Fruit fly (Drosophila melanogaster): Measurements from ENCODE around the gene Sod1.

Sod1 gene

DNA sequence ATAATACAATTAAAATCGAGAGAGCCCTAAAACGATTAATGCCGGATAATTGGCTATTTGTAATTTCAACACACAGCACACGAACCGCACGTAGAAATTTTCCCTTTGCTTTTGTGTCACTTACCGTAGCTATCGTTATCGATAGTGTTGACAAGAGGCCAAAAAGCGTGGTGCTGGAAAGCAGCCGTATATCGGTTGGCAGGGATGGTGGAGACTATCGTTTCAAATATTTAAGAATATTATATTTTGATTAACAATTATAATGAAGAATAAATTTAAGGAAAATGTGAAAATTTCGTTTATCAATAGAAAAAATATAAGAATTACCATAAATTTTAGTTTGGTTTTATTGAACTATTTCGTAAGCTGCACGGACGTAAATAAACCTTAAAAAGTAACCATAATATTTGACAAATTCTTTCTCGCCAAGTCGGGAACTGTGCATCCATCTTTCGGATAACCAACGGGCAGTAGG is 20.5 kb downstream of the Sod1 start, which contains the start of gene JIL-1 (continued):
- no peak for TF ChIP-seq Eip74EF (GFP tag; optimal IDR thresholded peaks at IDR 0.05)
- TF ChIP-seq Hsf (GFP tag; optimal IDR thresholded peaks at IDR 0.05) = peak; percentile 50
- no peak for TF ChIP-seq CG6254 (GFP tag; optimal IDR thresholded peaks at IDR 0.05)
- peak; percentile 55 for TF ChIP-seq CG17829 (tag; optimal IDR thresholded peaks at IDR 0.05)
- peak; percentile 64 for TF ChIP-seq CG17328 (GFP tag; IDR thresholded peaks at IDR 0.05)
- peak; percentile 87 for TF ChIP-seq unc-4 (GFP tag; IDR thresholded peaks at IDR 0.05; ENCODE audit: partially characterized antibody)
- peak; percentile 47 for TF ChIP-seq CG31441 (GFP tag; IDR thresholded peaks at IDR 0.05)
- 0 out of 2 replicates have a peak, but pooled peaks have one; percentile 29 for TF ChIP-seq CG32767 (GFP tag; IDR thresholded peaks at IDR 0.05)
- no peak for TF ChIP-seq h (optimal IDR thresholded peaks at IDR 0.05)
- TF ChIP-seq Adf1 (GFP tag; IDR thresholded peaks at IDR 0.05) = peak; percentile 55; the same call in 1 of the 2 replicates
- no peak for TF ChIP-seq ftz-f1 (GFP tag; optimal IDR thresholded peaks at IDR 0.05)
- TF ChIP-seq CG6791 (GFP tag; IDR thresholded peaks at IDR 0.05; ENCODE audit: partially characterized antibody) = peak; percentile 91
- peak; percentile 81 for TF ChIP-seq ken (GFP tag; IDR thresholded peaks at IDR 0.05)
- peak; percentile 1 for TF ChIP-seq pum (GFP tag; optimal IDR thresholded peaks at IDR 0.05)
- no peak for TF ChIP-seq schlank (tag; optimal IDR thresholded peaks at IDR 0.05)
- TF ChIP-seq CG12391 (tag; optimal IDR thresholded peaks at IDR 0.05) = peak; percentile 71
- TF ChIP-seq tna (GFP tag; IDR thresholded peaks at IDR 0.05; ENCODE audit: partially characterized antibody) = peak; percentile 73
- no peak for TF ChIP-seq NK7.1 (GFP tag; optimal IDR thresholded peaks at IDR 0.05)
- peak; percentile 65 for TF ChIP-seq Sry-δ (GFP tag; optimal IDR thresholded peaks at IDR 0.05)
- no peak for TF ChIP-seq Usf (GFP tag; optimal IDR thresholded peaks at IDR 0.05)
- peak; percentile 86 for TF ChIP-seq B-H2 (GFP tag; optimal IDR thresholded peaks at IDR 0.05)
- peak; percentile 87 for TF ChIP-seq CG42726 (GFP tag; IDR thresholded peaks at IDR 0.05; ENCODE audit: partially characterized antibody)
- peak; percentile 37 for TF ChIP-seq Camta (GFP tag; optimal IDR thresholded peaks at IDR 0.05)
- TF ChIP-seq Myb (GFP tag; optimal IDR thresholded peaks at IDR 0.05) = peak; percentile 31
- peak; percentile 48 for TF ChIP-seq Dip3 (GFP tag; optimal IDR thresholded peaks at IDR 0.05)
- peak; percentile 93 for TF ChIP-seq sob (GFP tag; IDR thresholded peaks at IDR 0.05)
- TF ChIP-seq ind (GFP tag; optimal IDR thresholded peaks at IDR 0.05) = peak; percentile 64
- no peak for TF ChIP-seq fd64A (GFP tag; optimal IDR thresholded peaks at IDR 0.05)
- TF ChIP-seq ATbp (GFP tag; optimal IDR thresholded peaks at IDR 0.05) = no peak
- TF ChIP-seq da (GFP tag; optimal IDR thresholded peaks at IDR 0.05) = no peak
- peak; percentile 34 for TF ChIP-seq CG2202 (tag; optimal IDR thresholded peaks at IDR 0.05)
- TF ChIP-seq CG7987 (GFP tag; optimal IDR thresholded peaks at IDR 0.05) = peak; percentile 2
- TF ChIP-seq run (tag; optimal IDR thresholded peaks at IDR 0.05) = no peak
- no peak for TF ChIP-seq CG1647 (GFP tag; optimal IDR thresholded peaks at IDR 0.05)
- TF ChIP-seq NC2β (GFP tag; optimal IDR thresholded peaks at IDR 0.05) = peak; percentile 52
- TF ChIP-seq stc (GFP tag; IDR thresholded peaks at IDR 0.05) = peak; percentile 39; the same call in 1 of the 2 replicates
- TF ChIP-seq bbx (GFP tag; IDR thresholded peaks at IDR 0.05; ENCODE audit: partially characterized antibody) = peak; percentile 89
- TF ChIP-seq Mes4 (GFP tag; optimal IDR thresholded peaks at IDR 0.05) = no peak
- peak; percentile 56 for TF ChIP-seq CG10959 (GFP tag; IDR thresholded peaks at IDR 0.05)
- TF ChIP-seq Nf-YC (tag; optimal IDR thresholded peaks at IDR 0.05) = peak; percentile 65
- peak; percentile 55; the same call in 1 of the 3 replicates for TF ChIP-seq Mrtf (GFP tag; IDR thresholded peaks at IDR 0.05)
- peak; percentile 78 for TF ChIP-seq ci (GFP tag; IDR thresholded peaks at IDR 0.05)
- TF ChIP-seq lmd (GFP tag; IDR thresholded peaks at IDR 0.05) = peak; percentile 76; the same call in 1 of the 2 replicates
- TF ChIP-seq shn (GFP tag; optimal IDR thresholded peaks at IDR 0.05) = no peak
- TF ChIP-seq jigr1 (GFP tag; IDR thresholded peaks at IDR 0.05) = no peak
- peak; percentile 5; the same call in 1 of the 3 replicates for TF ChIP-seq sr (GFP tag; IDR thresholded peaks at IDR 0.05)
- peak; percentile 34 for TF ChIP-seq CG4282 (GFP tag; optimal IDR thresholded peaks at IDR 0.05)
- peak; percentile 6 for TF ChIP-seq ewg (GFP tag; optimal IDR thresholded peaks at IDR 0.05)
- TF ChIP-seq CG30020 (tag; optimal IDR thresholded peaks at IDR 0.05) = peak; percentile 33
- 0 out of 3 replicates have a peak, but pooled peaks have one; percentile 28 for TF ChIP-seq z (GFP tag; IDR thresholded peaks at IDR 0.05)
- TF ChIP-seq esg (GFP tag; conservative IDR thresholded peaks at IDR 0.05) = peak; percentile 42; the same call in 1 of the 2 replicates

All from whole organism, embryonic.